Fruit fly (Drosophila melanogaster) whole organism, embryonic: ENCODE data around the gene Myo95E.

ENCODE experiments used
- Aef1 ChIP-seq: fragments of 200-800 bp; sonication (Bioruptor generic); IDR thresholded peaks from 3 replicates; pipeline ENCODE4 v1.3.6; 2022; ENCODE audit warnings: missing biosample characterization, missing genetic modification characterization
- CG10274 ChIP-seq: fragments of 200-800 bp; sonication (Bioruptor generic); optimal IDR thresholded peaks from 3 replicates; lab custom pipeline; 2017; ENCODE audit warnings: missing biosample characterization, mild to moderate bottlenecking, missing genetic modification characterization
- CG12659 ChIP-seq: fragments of 200-800 bp; sonication (Bioruptor generic); optimal IDR thresholded peaks from 3 replicates; lab custom pipeline; 2017; ENCODE audit warnings: mild to moderate bottlenecking, missing biosample characterization, missing genetic modification reagents, missing genetic modification characterization
- CG14667 ChIP-seq: fragments of 200-800 bp; sonication (Bioruptor generic); IDR thresholded peaks from 2 replicates; pipeline ENCODE4 v1.3.6; 2022; ENCODE audit warnings: missing biosample characterization, missing genetic modification characterization
- CG15514 ChIP-seq: fragments of 200-800 bp; sonication (Bioruptor generic); optimal IDR thresholded peaks from 3 replicates; lab custom pipeline; 2017; ENCODE audit warnings: missing biosample characterization, missing genetic modification characterization, mild to moderate bottlenecking, moderate library complexity, missing genetic modification reagents
- CG17568 ChIP-seq: fragments of 200-800 bp; sonication (Bioruptor generic); optimal IDR thresholded peaks from 2 replicates; lab custom pipeline; 2018; ENCODE audit warnings: missing biosample characterization, mild to moderate bottlenecking, missing genetic modification characterization, moderate library complexity
- CG17612 ChIP-seq: fragments of 200-800 bp; sonication (Bioruptor generic); IDR thresholded peaks from 2 replicates; pipeline ENCODE4 v1.3.6; 2022; ENCODE audit warnings: missing biosample characterization, missing genetic modification characterization
- CG30020 ChIP-seq: fragments of 200-800 bp; optimal IDR thresholded peaks from 2 replicates; lab custom pipeline; 2019; ENCODE audit warnings: missing biosample characterization, mild to moderate bottlenecking, missing genetic modification characterization, moderate library complexity
- CG33557 ChIP-seq: fragments of 200-800 bp; sonication (Bioruptor generic); optimal IDR thresholded peaks from 2 replicates; lab custom pipeline; 2019; ENCODE audit warnings: missing biosample characterization, mild to moderate bottlenecking, missing genetic modification characterization, moderate library complexity
- CG4617 ChIP-seq: fragments of 200-800 bp; sonication (Bioruptor generic); optimal IDR thresholded peaks from 3 replicates; lab custom pipeline; 2016; ENCODE audit warnings: missing biosample characterization, missing genetic modification characterization, borderline replicate concordance
- CG5245 ChIP-seq: fragments of 200-800 bp; sonication (Bioruptor generic); optimal IDR thresholded peaks from 3 replicates; lab custom pipeline; 2016; ENCODE audit warnings: missing biosample characterization, missing genetic modification characterization
- CG6765 ChIP-seq: fragments of 200-800 bp; sonication (Bioruptor generic); optimal IDR thresholded peaks from 3 replicates; lab custom pipeline; 2017; ENCODE audit warnings: missing biosample characterization, mild to moderate bottlenecking, missing genetic modification characterization
- CG6813 ChIP-seq: fragments of 200-800 bp; sonication (Bioruptor generic); optimal IDR thresholded peaks from 2 replicates; lab custom pipeline; 2017; ENCODE audit warnings: missing biosample characterization, missing genetic modification characterization, mild to moderate bottlenecking, moderate library complexity, missing genetic modification reagents
- CG7839 ChIP-seq: fragments of 200-800 bp; sonication (Bioruptor generic); optimal IDR thresholded peaks from 3 replicates; lab custom pipeline; 2018; ENCODE audit warnings: missing biosample characterization, mild to moderate bottlenecking, missing genetic modification characterization, moderate library complexity
- CG8924 ChIP-seq: fragments of 200-800 bp; optimal IDR thresholded peaks from 3 replicates; lab custom pipeline; 2019; ENCODE audit warnings: missing biosample characterization, mild to moderate bottlenecking, missing genetic modification characterization, moderate library complexity
- CG9727 ChIP-seq: fragments of 200-800 bp; sonication (Bioruptor generic); optimal IDR thresholded peaks from 3 replicates; lab custom pipeline; 2017; ENCODE audit warnings: missing biosample characterization, mild to moderate bottlenecking, missing genetic modification characterization
- Dad ChIP-seq: fragments of 200-800 bp; sonication (Bioruptor generic); optimal IDR thresholded peaks from 3 replicates; lab custom pipeline; 2016; ENCODE audit warnings: missing biosample characterization, missing genetic modification characterization
- Deaf1 ChIP-seq: fragments of 200-800 bp; optimal IDR thresholded peaks from 3 replicates; lab custom pipeline; 2019; ENCODE audit warnings: missing biosample characterization, mild to moderate bottlenecking, missing genetic modification characterization, moderate library complexity
- Dip3 ChIP-seq: fragments of 200-800 bp; sonication (Bioruptor generic); optimal IDR thresholded peaks from 3 replicates; lab custom pipeline; 2016; ENCODE audit warnings: missing biosample characterization, missing genetic modification characterization
- Doc2 ChIP-seq: fragments of 200-800 bp; sonication (Bioruptor generic); IDR thresholded peaks from 2 replicates; pipeline ENCODE4 v1.3.6; 2022; ENCODE audit warnings: missing biosample characterization, missing genetic modification characterization
- Dref ChIP-seq: fragments of 200-800 bp; sonication (Bioruptor generic); IDR thresholded peaks from 2 replicates; pipeline ENCODE4 v1.3.6; 2022; ENCODE audit warnings: missing biosample characterization, missing genetic modification characterization
- H2.0 ChIP-seq: fragments of 200-800 bp; sonication (Bioruptor generic); IDR thresholded peaks from 2 replicates; pipeline ENCODE4 v1.3.6; 2022; ENCODE audit warnings: missing biosample characterization, missing genetic modification characterization
- Mad ChIP-seq: fragments of 200-800 bp; sonication (Bioruptor generic); optimal IDR thresholded peaks from 2 replicates; lab custom pipeline; 2016; ENCODE audit warnings: missing biosample characterization, missing genetic modification characterization
- Med ChIP-seq: fragments of 200-800 bp; sonication (Bioruptor generic); peaks from one replicate; lab custom pipeline; 2016; ENCODE audit warnings: missing biosample characterization, missing genetic modification characterization, mild to moderate bottlenecking, inconsistent platforms, moderate library complexity
- Meics ChIP-seq: fragments of 200-800 bp; sonication (Bioruptor generic); optimal IDR thresholded peaks from 2 replicates; lab custom pipeline; 2017; ENCODE audit warnings: missing biosample characterization, mild to moderate bottlenecking, missing genetic modification characterization
- Myb ChIP-seq: fragments of 200-800 bp; sonication (Bioruptor generic); optimal IDR thresholded peaks from 2 replicates; lab custom pipeline; 2016; ENCODE audit warnings: missing biosample characterization, missing genetic modification characterization
- Optix ChIP-seq: fragments of 200-800 bp; sonication (Bioruptor generic); IDR thresholded peaks from 3 replicates; pipeline ENCODE4 v1.3.6; 2022; ENCODE audit warnings: missing biosample characterization, missing genetic modification characterization
- Ptx1 ChIP-seq: fragments of 200-800 bp; sonication (Bioruptor generic); IDR thresholded peaks from 2 replicates; pipeline ENCODE4 v1.3.6; 2022; ENCODE audit warnings: missing biosample characterization, missing genetic modification characterization
- Rx ChIP-seq: fragments of 200-800 bp; sonication (Bioruptor generic); IDR thresholded peaks from 2 replicates; pipeline ENCODE4 v1.3.6; 2022; ENCODE audit warnings: missing biosample characterization, missing genetic modification characterization
- Six4 ChIP-seq: fragments of 200-800 bp; sonication (Bioruptor generic); optimal IDR thresholded peaks from 2 replicates; lab custom pipeline; 2016; ENCODE audit warnings: missing biosample characterization, missing genetic modification characterization
- corto ChIP-seq: fragments of 200-800 bp; sonication (Bioruptor generic); optimal IDR thresholded peaks from 2 replicates; lab custom pipeline; 2016; ENCODE audit warnings: missing biosample characterization, mild to moderate bottlenecking, missing genetic modification characterization, moderate library complexity
- da ChIP-seq: fragments of 200-800 bp; sonication (Bioruptor generic); optimal IDR thresholded peaks from 2 replicates; lab custom pipeline; 2016; ENCODE audit warnings: missing biosample characterization, missing genetic modification characterization
- ftz-f1 ChIP-seq: fragments of 200-800 bp; sonication (Bioruptor generic); optimal IDR thresholded peaks from 2 replicates; lab custom pipeline; 2016; ENCODE audit warnings: missing biosample characterization, missing genetic modification characterization
- grn ChIP-seq: fragments of 200-800 bp; sonication (Bioruptor generic); optimal IDR thresholded peaks from 3 replicates; lab custom pipeline; 2017; ENCODE audit warnings: missing biosample characterization, missing genetic modification characterization
- hb ChIP-seq: fragments of 200-800 bp; sonication (Bioruptor generic); IDR thresholded peaks from 3 replicates; pipeline ENCODE4 v1.3.6; 2022; ENCODE audit warnings: missing biosample characterization, missing genetic modification characterization; ENCODE audit not compliant: partially characterized antibody
- jing ChIP-seq: fragments of 200-800 bp; sonication (Bioruptor generic); optimal IDR thresholded peaks from 2 replicates; lab custom pipeline; 2018; ENCODE audit warnings: missing biosample characterization, mild to moderate bottlenecking, missing genetic modification characterization
- jumu ChIP-seq: fragments of 200-800 bp; sonication (Bioruptor generic); optimal IDR thresholded peaks from 3 replicates; lab custom pipeline; 2016; ENCODE audit warnings: missing biosample characterization, missing genetic modification characterization
- kni ChIP-seq: fragments of 200-800 bp; sonication (Bioruptor generic); optimal IDR thresholded peaks from 3 replicates; lab custom pipeline; 2017; ENCODE audit warnings: mild to moderate bottlenecking, missing biosample characterization, missing genetic modification reagents, missing genetic modification characterization
- lilli ChIP-seq: fragments of 200-800 bp; sonication (Bioruptor generic); optimal IDR thresholded peaks from 3 replicates; lab custom pipeline; 2016; ENCODE audit warnings: missing biosample characterization, missing genetic modification characterization
- mirr ChIP-seq: fragments of 200-800 bp; sonication (Bioruptor generic); optimal IDR thresholded peaks from 3 replicates; lab custom pipeline; 2018; ENCODE audit warnings: missing biosample characterization, mild to moderate bottlenecking, missing genetic modification characterization
- ro ChIP-seq: fragments of 200-800 bp; sonication (Bioruptor generic); IDR thresholded peaks from 2 replicates; pipeline ENCODE4 v1.3.6; 2022; ENCODE audit warnings: missing biosample characterization, missing genetic modification characterization
- sc ChIP-seq, 3 experiments: fragments of >200 bp in 2 of 3; fragments of 200-800 bp in 1 of 3; sonication (Bioruptor generic) in 1 of 3; optimal IDR thresholded peaks; 2 replicates in 2 of 3; 3 replicates in 1 of 3; lab custom pipeline; 2017; ENCODE audit warnings: mild to moderate bottlenecking in 1 of 3, missing biosample characterization in 1 of 3, missing genetic modification characterization in 1 of 3, missing genetic modification reagents in 1 of 3
- schlank ChIP-seq: fragments of 200-800 bp; sonication (Bioruptor generic); optimal IDR thresholded peaks from 2 replicates; lab custom pipeline; 2018; ENCODE audit warnings: missing biosample characterization, mild to moderate bottlenecking, missing genetic modification characterization
- sqz ChIP-seq: fragments of 200-800 bp; sonication (Bioruptor generic); optimal IDR thresholded peaks from 3 replicates; lab custom pipeline; 2018; ENCODE audit warnings: missing biosample characterization, mild to moderate bottlenecking, missing genetic modification characterization
- stwl ChIP-seq: fragments of 200-800 bp; sonication (Bioruptor generic); optimal IDR thresholded peaks from 3 replicates; lab custom pipeline; 2018; ENCODE audit warnings: missing biosample characterization, mild to moderate bottlenecking, missing genetic modification characterization, moderate library complexity
- toy ChIP-seq: fragments of 200-800 bp; sonication (Bioruptor generic); IDR thresholded peaks from 2 replicates; pipeline ENCODE4 v1.3.6; 2022; ENCODE audit warnings: missing biosample characterization, missing genetic modification characterization
- tup ChIP-seq: fragments of 200-800 bp; sonication (Bioruptor generic); optimal IDR thresholded peaks from 2 replicates; lab custom pipeline; 2016; ENCODE audit warnings: missing biosample characterization, mild to moderate bottlenecking, missing genetic modification characterization, moderate library complexity
- unpg ChIP-seq: fragments of 200-800 bp; sonication (Bioruptor generic); optimal IDR thresholded peaks from 3 replicates; lab custom pipeline; 2018; ENCODE audit warnings: missing biosample characterization, mild to moderate bottlenecking, missing genetic modification characterization, moderate library complexity
- zen2 ChIP-seq: fragments of 200-800 bp; sonication (Bioruptor generic); IDR thresholded peaks from 3 replicates; pipeline ENCODE4 v1.3.6; 2022; ENCODE audit warnings: missing biosample characterization, missing genetic modification characterization; ENCODE audit not compliant: partially characterized antibody

Myo95E gene

dm6 chr3R:24141013-24141592 lies 20.2 kb downstream of the Myo95E start, which contains the start of gene Kal1 (continued):
- TF ChIP-seq CG6765 (peak; percentile 74), Meics (GFP tag; lab: Kevin White, UChicago) (peak; percentile 82), jumu (no peak), tup (GFP tag; lab: Kevin White, UChicago) (peak; percentile 56), Aef1 (GFP tag; lab: Robert Waterston, UW) (peak; percentile 82), CG4617 (GFP tag; lab: Kevin White, UChicago) (peak; percentile 65), sc (optimal IDR thresholded peaks at IDR 0.05; lab: Kevin White, UChicago) (no peak), sc (GFP tag; optimal IDR thresholded peaks at IDR 0.05; lab: Kevin White, UChicago) (peak; percentile 93), mirr (no peak), stwl (tag; lab: Kevin White, UChicago) (peak; percentile 32), CG10274 (GFP tag; lab: Kevin White, UChicago) (peak; percentile 66), H2.0 (GFP tag; lab: Robert Waterston, UW) (peak; percentile 90), sqz (GFP tag; lab: Kevin White, UChicago) (peak; percentile 87), unpg (GFP tag; lab: Kevin White, UChicago) (peak; percentile 96), ftz-f1 (no peak), CG15514 (GFP tag; lab: Kevin White, UChicago) (peak; percentile 77), Rx (peak; percentile 85), hb (GFP tag; lab: Robert Waterston, UW) (no peak), CG33557 (peak; percentile 86), CG17612 (GFP tag; lab: Robert Waterston, UW) (peak; percentile 44; the same call in 1 of the 2 replicates), schlank (tag; lab: Kevin White, UChicago) (peak; percentile 46), Dad (GFP tag; lab: Kevin White, UChicago) (peak; percentile 7), CG9727 (GFP tag; lab: Kevin White, UChicago) (peak; percentile 88), lilli (GFP tag; lab: Kevin White, UChicago) (peak; percentile 52), CG14667 (GFP tag; lab: Robert Waterston, UW) (peak; percentile 81), CG30020 (tag; lab: Kevin White, UChicago) (peak; percentile 64), Mad (peak; percentile 22), CG6813 (GFP tag; lab: Kevin White, UChicago) (peak; percentile 91), kni (GFP tag; lab: Kevin White, UChicago) (peak; percentile 58), da (no peak), Optix (GFP tag; lab: Robert Waterston, UW) (peak; percentile 90), zen2 (GFP tag; lab: Robert Waterston, UW) (no peak), Ptx1 (peak; percentile 93), Myb (no peak), CG7839 (tag; lab: Kevin White, UChicago) (peak; percentile 94), ro (GFP tag; lab: Robert Waterston, UW) (peak; percentile 78), Deaf1 (tag; lab: Kevin White, UChicago) (peak; percentile 71), CG17568 (GFP tag; lab: Kevin White, UChicago) (peak; percentile 89), toy (GFP tag; lab: Robert Waterston, UW) (peak; percentile 72), Six4 (GFP tag; lab: Kevin White, UChicago) (peak; percentile 91), jing (GFP tag; lab: Kevin White, UChicago) (peak; percentile 82), CG8924 (peak; percentile 95), corto (GFP tag; lab: Kevin White, UChicago) (peak; percentile 94), CG5245 (GFP tag; lab: Kevin White, UChicago) (peak; percentile 85), Dref (no peak), CG12659 (GFP tag; lab: Kevin White, UChicago) (peak; percentile 92), Dip3 (no peak), Doc2 (peak; percentile 65; the same call in 1 of the 2 replicates), grn (GFP tag; lab: Kevin White, UChicago) (peak; percentile 11), Med (GFP tag; lab: Kevin White, UChicago) (peak; percentile 88)
